Worm (Caenorhabditis elegans) whole organism, young adult: ENCODE measurements around the gene C34D4.10.

ENCODE experiments used
- B0261.1 ChIP-seq: sonication (generic microtip); optimal IDR thresholded peaks from 2 replicates; lab custom pipeline; 2016; ENCODE audit warnings: mild to moderate bottlenecking, missing genetic modification characterization, moderate library complexity, missing compliant biosample characterization
- C06A6.2 ChIP-seq: fragments of 200-800 bp; sonication (Bioruptor generic); conservative IDR thresholded peaks from 2 replicates; pipeline ENCODE4 v1.3.6; 2022; ENCODE audit warnings: missing genetic modification characterization, missing compliant biosample characterization
- D2030.7 ChIP-seq: fragments of 200-800 bp; sonication (Bioruptor generic); IDR thresholded peaks from 2 replicates; pipeline ENCODE4 v1.3.6; 2022; ENCODE audit warnings: missing genetic modification reagents, missing genetic modification characterization, missing compliant biosample characterization
- F23B12.7 ChIP-seq: sonication (generic microtip); optimal IDR thresholded peaks from 2 replicates; lab custom pipeline; 2017; ENCODE audit warnings: missing genetic modification characterization, mild to moderate bottlenecking, missing compliant biosample characterization, antibody characterized with exemption, moderate library complexity; ENCODE audit not compliant: insufficient read depth
- F37B4.10 ChIP-seq: fragments of 200-800 bp; sonication (Bioruptor generic); IDR thresholded peaks from 2 replicates; pipeline ENCODE4 v1.3.6; 2022; ENCODE audit warnings: missing genetic modification characterization, missing compliant biosample characterization
- F49E8.2 ChIP-seq: sonication (generic microtip); optimal IDR thresholded peaks from 3 replicates; lab custom pipeline; 2017; ENCODE audit warnings: missing genetic modification characterization, mild to moderate bottlenecking, missing compliant biosample characterization, antibody characterized with exemption, moderate library complexity; ENCODE audit not compliant: insufficient read depth
- T26A5.8 ChIP-seq: sonication (generic microtip); optimal IDR thresholded peaks from 2 replicates; lab custom pipeline; 2016; ENCODE audit warnings: missing genetic modification characterization, missing compliant biosample characterization
- Y56A3A.18 ChIP-seq: fragments of 200-800 bp; sonication (Bioruptor generic); IDR thresholded peaks from 2 replicates; pipeline ENCODE4 v1.3.6; 2022; ENCODE audit warnings: missing genetic modification reagents, missing genetic modification characterization, missing compliant biosample characterization
- ZK185.1 ChIP-seq: sonication (generic microtip); optimal IDR thresholded peaks from 2 replicates; lab custom pipeline; 2016; ENCODE audit warnings: mild to moderate bottlenecking, missing genetic modification characterization, missing compliant biosample characterization; ENCODE audit not compliant: poor library complexity, severe bottlenecking
- aptf-3 ChIP-seq: fragments of 200-800 bp; sonication (Bioruptor generic); IDR thresholded peaks from 2 replicates; pipeline ENCODE4 v1.3.6; 2022; ENCODE audit warnings: missing genetic modification characterization, missing compliant biosample characterization
- attf-3 ChIP-seq: fragments of 200-800 bp; sonication (Bioruptor generic); conservative IDR thresholded peaks from 2 replicates; pipeline ENCODE4 v1.3.6; 2022; ENCODE audit warnings: missing genetic modification reagents, missing genetic modification characterization, missing compliant biosample characterization
- bed-2 ChIP-seq: fragments of 200-800 bp; sonication (Bioruptor generic); IDR thresholded peaks from 2 replicates; pipeline ENCODE4 v1.3.6; 2022; ENCODE audit warnings: missing genetic modification reagents, missing genetic modification characterization, missing compliant biosample characterization
- ccch-3 ChIP-seq: fragments of 200-800 bp; sonication (Bioruptor generic); optimal IDR thresholded peaks from 2 replicates; lab custom pipeline; 2018; ENCODE audit warnings: mild to moderate bottlenecking, missing genetic modification characterization, missing compliant biosample characterization
- ceh-100 ChIP-seq: fragments of 200-800 bp; sonication (Bioruptor generic); IDR thresholded peaks from 2 replicates; pipeline ENCODE4 v1.3.6; 2022; ENCODE audit warnings: missing genetic modification reagents, missing genetic modification characterization, missing compliant biosample characterization
- ceh-27 ChIP-seq: fragments of 200-800 bp; sonication (Bioruptor generic); optimal IDR thresholded peaks from 2 replicates; lab custom pipeline; 2018; ENCODE audit warnings: mild to moderate bottlenecking, missing genetic modification characterization, moderate library complexity, missing compliant biosample characterization
- ceh-40 ChIP-seq: fragments of 200-800 bp; sonication (Bioruptor generic); IDR thresholded peaks from 2 replicates; pipeline ENCODE4 v1.3.6; 2022; ENCODE audit warnings: missing genetic modification characterization, missing compliant biosample characterization
- ceh-79 ChIP-seq: sonication (generic microtip); optimal IDR thresholded peaks from 2 replicates; lab custom pipeline; 2017; ENCODE audit warnings: mild to moderate bottlenecking, missing genetic modification characterization, missing compliant biosample characterization
- ceh-91 ChIP-seq: fragments of 200-800 bp; sonication (Bioruptor generic); IDR thresholded peaks from 2 replicates; pipeline ENCODE4 v1.3.6; 2022; ENCODE audit warnings: missing genetic modification reagents, missing genetic modification characterization, missing compliant biosample characterization
- dox-1 ChIP-seq: fragments of 200-800 bp; sonication (Bioruptor generic); IDR thresholded peaks from 2 replicates; pipeline ENCODE4 v1.3.6; 2022; ENCODE audit warnings: missing genetic modification reagents, missing genetic modification characterization, missing compliant biosample characterization
- dpl-1 ChIP-seq: fragments of 150-350 bp; optimal IDR thresholded peaks from 2 replicates; lab custom pipeline; 2014; ENCODE audit warnings: missing biosample characterization, missing genetic modification reagents, missing genetic modification characterization
- egl-44 ChIP-seq: fragments of 200-800 bp; sonication (Bioruptor generic); IDR thresholded peaks from 2 replicates; pipeline ENCODE4 v1.3.6; 2022; ENCODE audit warnings: missing genetic modification reagents, missing genetic modification characterization, missing compliant biosample characterization
- ekl-4 ChIP-seq: fragments of 200-800 bp; sonication (Bioruptor generic); IDR thresholded peaks from 2 replicates; pipeline ENCODE4 v1.3.6; 2022; ENCODE audit warnings: missing genetic modification reagents, missing genetic modification characterization, missing compliant biosample characterization
- hlh-26 ChIP-seq: fragments of 200-800 bp; sonication (Bioruptor generic); conservative IDR thresholded peaks from 2 replicates; pipeline ENCODE4 v1.3.6; 2022; ENCODE audit warnings: missing genetic modification reagents, missing genetic modification characterization, missing compliant biosample characterization
- hmg-1.2 ChIP-seq: fragments of 200-800 bp; sonication (Bioruptor generic); IDR thresholded peaks from 2 replicates; pipeline ENCODE4 v1.3.6; 2022; ENCODE audit warnings: missing genetic modification reagents, missing genetic modification characterization, missing compliant biosample characterization
- lag-1 ChIP-seq: fragments of 200-800 bp; sonication (Bioruptor generic); IDR thresholded peaks from 2 replicates; pipeline ENCODE4 v1.3.6; 2022; ENCODE audit warnings: missing genetic modification reagents, missing genetic modification characterization, missing compliant biosample characterization
- lin-26 ChIP-seq: fragments of 200-800 bp; sonication (Bioruptor generic); IDR thresholded peaks from 2 replicates; pipeline ENCODE4 v1.3.6; 2022; ENCODE audit warnings: missing genetic modification reagents, missing genetic modification characterization, missing compliant biosample characterization
- lin-35 ChIP-seq, 3 experiments: fragments of 150-350 bp in 2 of 3; sonication (generic microtip) in 1 of 3; optimal IDR thresholded peaks; 2 replicates each; lab custom pipeline; 2014 to 2018; ENCODE audit warnings: missing biosample characterization in 3 of 3, missing genetic modification characterization in 3 of 3, missing genetic modification reagents in 3 of 3
- lin-40 ChIP-seq: sonication (generic microtip); optimal IDR thresholded peaks from 2 replicates; lab custom pipeline; 2016; ENCODE audit warnings: missing genetic modification characterization, mild to moderate bottlenecking, missing compliant biosample characterization, missing genotype, missing genetic modification reagents
- madf-6 ChIP-seq: fragments of 200-800 bp; sonication (Bioruptor generic); IDR thresholded peaks from 2 replicates; pipeline ENCODE4 v1.3.6; 2022; ENCODE audit warnings: missing genetic modification reagents, missing genetic modification characterization, missing compliant biosample characterization
- mcd-1 ChIP-seq: fragments of 200-800 bp; sonication (Bioruptor generic); IDR thresholded peaks from 2 replicates; pipeline ENCODE4 v1.3.6; 2022; ENCODE audit warnings: missing genetic modification reagents, missing genetic modification characterization, missing compliant biosample characterization
- nhr-120 ChIP-seq: fragments of 200-800 bp; sonication (Bioruptor generic); IDR thresholded peaks from 2 replicates; pipeline ENCODE4 v1.3.6; 2022; ENCODE audit warnings: missing genetic modification characterization, missing compliant biosample characterization
- nhr-179 ChIP-seq: sonication (generic microtip); optimal IDR thresholded peaks from 2 replicates; lab custom pipeline; 2016; ENCODE audit warnings: mild to moderate bottlenecking, missing genetic modification characterization, missing compliant biosample characterization
- rec-8 ChIP-seq, 2 experiments: sonication (generic microtip); optimal IDR thresholded peaks; 2 replicates each; lab custom pipeline; 2016; ENCODE audit warnings: mild to moderate bottlenecking in 2 of 2, missing genetic modification characterization in 2 of 2, missing genetic modification reagents in 2 of 2, missing genotype in 2 of 2, missing biosample characterization in 1 of 2, missing compliant biosample characterization in 1 of 2, moderate library complexity in 1 of 2
- repo-1 ChIP-seq: sonication (generic microtip); optimal IDR thresholded peaks from 2 replicates; lab custom pipeline; 2017; ENCODE audit warnings: mild to moderate bottlenecking, missing genetic modification characterization, missing compliant biosample characterization
- rpc-1 ChIP-seq, 2 experiments: fragments of 150-350 bp in 1 of 2; sonication (generic microtip) in 1 of 2; optimal IDR thresholded peaks; 2 replicates each; lab custom pipeline; 2014 to 2018; ENCODE audit warnings: missing biosample characterization in 1 of 2, missing genetic modification characterization in 1 of 2, missing genetic modification reagents in 1 of 2, missing genotype in 1 of 2
- sdz-38 ChIP-seq: sonication (generic microtip); optimal IDR thresholded peaks from 2 replicates; lab custom pipeline; 2016; ENCODE audit warnings: missing genotype, missing genetic modification characterization, missing compliant biosample characterization
- sptf-2 ChIP-seq: fragments of 200-800 bp; sonication (Bioruptor generic); optimal IDR thresholded peaks from 2 replicates; lab custom pipeline; 2018; ENCODE audit warnings: mild to moderate bottlenecking, missing genetic modification characterization, missing compliant biosample characterization
- tbp1 ChIP-seq: fragments of 200-800 bp; sonication (Bioruptor generic); optimal IDR thresholded peaks from 2 replicates; lab custom pipeline; 2018; ENCODE audit warnings: mild to moderate bottlenecking, missing genetic modification characterization, missing compliant biosample characterization
- tlf-1 ChIP-seq: fragments of 200-800 bp; sonication (Bioruptor generic); optimal IDR thresholded peaks from 2 replicates; lab custom pipeline; 2018; ENCODE audit warnings: mild to moderate bottlenecking, missing genetic modification characterization, missing compliant biosample characterization
- xnd-1 ChIP-seq: sonication (generic microtip); optimal IDR thresholded peaks from 2 replicates; lab custom pipeline; 2016; ENCODE audit warnings: missing genotype, missing genetic modification reagents, missing genetic modification characterization, missing compliant biosample characterization
- ztf-18 ChIP-seq: sonication (generic microtip); optimal IDR thresholded peaks from 2 replicates; lab custom pipeline; 2016; ENCODE audit warnings: missing genotype, mild to moderate bottlenecking, missing genetic modification characterization, missing compliant biosample characterization
- ztf-25 ChIP-seq: fragments of 200-800 bp; sonication (Bioruptor generic); IDR thresholded peaks from 2 replicates; pipeline ENCODE4 v1.3.6; 2022; ENCODE audit warnings: missing genetic modification reagents, missing genetic modification characterization, missing compliant biosample characterization
- ztf-3 ChIP-seq: fragments of 200-800 bp; sonication (Bioruptor generic); optimal IDR thresholded peaks from 2 replicates; lab custom pipeline; 2018; ENCODE audit warnings: mild to moderate bottlenecking, missing genetic modification characterization, missing compliant biosample characterization

Gene C34D4.10

ce11 chrIV:7095396-7095964 is 25.7 kb downstream of the C34D4.10 start:
- TF ChIP-seq Y56A3A.18 (GFP tag; lab: Robert Waterston, UW) (no peak), hmg-1.2 (GFP tag; lab: Robert Waterston, UW) (peak; percentile 18; the same call in 1 of the 2 replicates)
- TF ChIP-seq, all 124 proteins: peak for 1

DNA sequence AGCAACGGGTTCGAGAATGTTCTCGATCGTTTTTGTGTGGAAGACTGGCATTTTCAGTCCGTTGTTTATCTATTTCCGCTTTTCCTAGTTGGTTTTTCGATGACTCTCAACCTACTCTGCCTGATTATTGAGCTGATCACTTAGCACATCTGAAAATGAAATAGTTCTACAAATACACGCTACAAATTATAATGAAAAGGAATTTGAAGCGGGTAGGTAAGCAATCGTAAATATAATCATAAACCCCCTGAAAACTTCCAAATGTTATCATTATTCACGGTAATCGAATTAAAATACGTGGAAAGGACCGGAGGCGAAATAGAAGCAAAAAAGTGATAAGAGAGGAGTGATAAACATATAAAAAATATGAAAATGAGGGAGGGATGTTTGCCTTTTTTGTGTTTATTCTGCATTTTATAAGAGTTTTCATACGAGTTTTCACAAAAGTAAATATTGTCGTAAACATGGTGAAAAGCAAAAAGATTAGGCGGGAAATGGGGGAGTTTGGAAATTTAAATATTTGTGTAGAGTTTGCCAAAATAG is 26.9 kb downstream of the C34D4.10 start, which contains the start of gene deb-1:
TSS of gene deb-1 (minus strand) at position 51 of the 543 bp plus-strand sequence.
- TF ChIP-seq dox-1 (GFP tag; lab: Robert Waterston, UW), result no peak
- TF ChIP-seq ccch-3 (GFP tag; lab: Kevin White, UChicago), result no peak
- no peak for TF ChIP-seq aptf-3 (GFP tag; lab: Robert Waterston, UW)
- TF ChIP-seq T26A5.8 (tag; lab: Kevin White, UChicago), result no peak

DNA sequence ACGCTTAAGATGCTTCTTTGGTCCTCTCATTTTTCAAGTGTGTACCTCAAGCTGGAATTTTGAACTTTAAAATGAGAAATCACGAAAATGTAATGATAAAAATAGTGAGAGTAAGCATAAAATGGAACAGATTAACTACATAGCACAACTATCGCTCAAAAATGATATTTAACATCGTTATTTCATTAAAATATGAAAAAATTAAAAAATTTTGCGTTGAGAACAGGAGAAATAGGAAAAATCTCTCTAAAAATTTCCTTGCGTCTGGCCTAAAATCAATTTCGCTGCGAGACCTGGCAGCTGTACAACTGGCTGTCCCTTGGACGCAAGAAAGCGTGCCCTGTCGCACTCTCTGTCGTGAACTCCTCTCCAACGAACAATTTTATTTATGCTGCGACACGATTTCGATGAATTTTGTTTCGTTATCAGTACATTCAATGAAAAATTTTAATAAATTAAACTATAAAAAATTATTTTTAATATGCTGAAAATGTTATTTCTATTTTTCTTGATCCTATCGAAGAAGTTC is 36.5 kb downstream of the C34D4.10 start, which contains the start of gene rps-4:
TSS of gene rps-4 (minus strand) at position 51 of the 529 bp plus-strand sequence.
- TF ChIP-seq bed-2 (GFP tag; lab: Robert Waterston, UW) (no peak), lin-40 (tag; lab: Kevin White, UChicago) (peak; percentile 71), nhr-120 (GFP tag; lab: Robert Waterston, UW) (no peak), hlh-26 (GFP tag; lab: Robert Waterston, UW) (no peak), attf-3 (GFP tag; lab: Robert Waterston, UW) (peak; percentile 68), ceh-27 (GFP tag; lab: Kevin White, UChicago) (peak; percentile 70), nhr-179 (tag; lab: Kevin White, UChicago) (no peak), ceh-40 (no peak), sptf-2 (GFP tag; lab: Kevin White, UChicago) (no peak), dpl-1 (GFP tag; lab: Kevin White, UChicago) (peak; percentile 47), tbp1 (GFP tag; lab: Kevin White, UChicago) (peak; percentile 66), egl-44 (no peak), ztf-3 (GFP tag; lab: Kevin White, UChicago) (no peak), ztf-18 (tag; lab: Kevin White, UChicago) (peak; percentile 84), ztf-25 (GFP tag; lab: Robert Waterston, UW) (no peak), D2030.7 (GFP tag; lab: Robert Waterston, UW) (peak; percentile 64), repo-1 (no peak), rpc-1 (optimal IDR thresholded peaks at IDR 0.05; lab: Kevin White, UChicago) (no peak), rpc-1 (tag; optimal IDR thresholded peaks at IDR 0.05; lab: Kevin White, UChicago) (no peak), F49E8.2 (tag; lab: Kevin White, UChicago) (peak; percentile 74), ceh-100 (GFP tag; lab: Robert Waterston, UW) (no peak), sdz-38 (tag; lab: Kevin White, UChicago) (no peak), madf-6 (peak; percentile 75), ceh-79 (tag; lab: Kevin White, UChicago) (no peak), ceh-91 (peak; percentile 71), F23B12.7 (tag; lab: Kevin White, UChicago) (peak; percentile 90), lin-35 (GFP tag; optimal IDR thresholded peaks at IDR 0.05; lab: Kevin White, UChicago) (peak in 2 of 3 experiments; percentile 34 to 52), ekl-4 (GFP tag; lab: Robert Waterston, UW) (peak; percentile 24; the same call in 1 of the 2 replicates), xnd-1 (tag; lab: Kevin White, UChicago) (no peak), mcd-1 (GFP tag; lab: Robert Waterston, UW) (peak; percentile 98), F37B4.10 (GFP tag; lab: Robert Waterston, UW) (no peak), rec-8 (tag; optimal IDR thresholded peaks at IDR 0.05; lab: Kevin White, UChicago) (no peak), B0261.1 (no peak), C06A6.2 (0 out of 2 replicates have a peak, but pooled peaks have one; percentile 33), ZK185.1 (tag; lab: Kevin White, UChicago) (peak; percentile 77), lin-26 (GFP tag; lab: Robert Waterston, UW) (no peak), lag-1 (GFP tag; lab: Robert Waterston, UW) (no peak), tlf-1 (GFP tag; lab: Kevin White, UChicago) (peak; percentile 73)
